Worm (Caenorhabditis elegans) whole organism, young adult: Measurements from ENCODE around the gene F31E9.3.

ENCODE experiments used
- F23B12.7 ChIP-seq: sonication (generic microtip); optimal IDR thresholded peaks from 2 replicates; lab custom pipeline; 2017; ENCODE audit warnings: missing genetic modification characterization, mild to moderate bottlenecking, missing compliant biosample characterization, antibody characterized with exemption, moderate library complexity; ENCODE audit not compliant: insufficient read depth
- F52B5.7 ChIP-seq: sonication (generic microtip); optimal IDR thresholded peaks from 2 replicates; lab custom pipeline; 2016; ENCODE audit warnings: mild to moderate bottlenecking, missing genetic modification characterization, missing compliant biosample characterization
- F57A8.1 ChIP-seq: fragments of 200-800 bp; sonication (Bioruptor generic); optimal IDR thresholded peaks from 2 replicates; lab custom pipeline; 2018; ENCODE audit warnings: mild to moderate bottlenecking, missing genetic modification characterization, moderate library complexity, missing compliant biosample characterization
- Y56A3A.18 ChIP-seq: fragments of 200-800 bp; sonication (Bioruptor generic); IDR thresholded peaks from 2 replicates; pipeline ENCODE4 v1.3.6; 2022; ENCODE audit warnings: missing genetic modification reagents, missing genetic modification characterization, missing compliant biosample characterization
- chd-7 ChIP-seq: sonication (generic microtip); optimal IDR thresholded peaks from 2 replicates; lab custom pipeline; 2016; ENCODE audit warnings: mild to moderate bottlenecking, missing genetic modification characterization, moderate library complexity, missing compliant biosample characterization
- dox-1 ChIP-seq: fragments of 200-800 bp; sonication (Bioruptor generic); IDR thresholded peaks from 2 replicates; pipeline ENCODE4 v1.3.6; 2022; ENCODE audit warnings: missing genetic modification reagents, missing genetic modification characterization, missing compliant biosample characterization
- lsy-27 ChIP-seq: sonication (generic microtip); optimal IDR thresholded peaks from 2 replicates; lab custom pipeline; 2017; ENCODE audit warnings: missing genetic modification characterization, mild to moderate bottlenecking, missing compliant biosample characterization, antibody characterized with exemption, missing genotype, borderline replicate concordance; ENCODE audit not compliant: insufficient read depth
- mcd-1 ChIP-seq: fragments of 200-800 bp; sonication (Bioruptor generic); IDR thresholded peaks from 2 replicates; pipeline ENCODE4 v1.3.6; 2022; ENCODE audit warnings: missing genetic modification reagents, missing genetic modification characterization, missing compliant biosample characterization
- pha-4 ChIP-seq: fragments of 150-350 bp; sonication (generic microtip); optimal IDR thresholded peaks from 2 replicates; lab custom pipeline; 2014; ENCODE audit warnings: missing biosample characterization, missing genetic modification reagents, missing genetic modification characterization
- snpc-4 ChIP-seq, 5 experiments: fragments of 150-350 bp in 1 of 5; sonication (generic microtip) in 4 of 5; optimal IDR thresholded peaks; 2 replicates each; lab custom pipeline; 2014 to 2018; ENCODE audit warnings: missing genetic modification characterization in 5 of 5, missing biosample characterization in 3 of 5, antibody characterized with exemption in 2 of 5, mild to moderate bottlenecking in 2 of 5, missing compliant biosample characterization in 2 of 5, missing genotype in 2 of 5, moderate library complexity in 2 of 5, missing genetic modification reagents in 1 of 5
- tbx-9 ChIP-seq: sonication (generic microtip); optimal IDR thresholded peaks from 2 replicates; lab custom pipeline; 2016; ENCODE audit warnings: borderline replicate concordance, missing genetic modification characterization, inconsistent platforms, missing compliant biosample characterization
- ztf-22 ChIP-seq: fragments of 200-800 bp; sonication (Bioruptor generic); optimal IDR thresholded peaks from 2 replicates; lab custom pipeline; 2018; ENCODE audit warnings: mild to moderate bottlenecking, missing genetic modification characterization, moderate library complexity, missing compliant biosample characterization

DNA sequence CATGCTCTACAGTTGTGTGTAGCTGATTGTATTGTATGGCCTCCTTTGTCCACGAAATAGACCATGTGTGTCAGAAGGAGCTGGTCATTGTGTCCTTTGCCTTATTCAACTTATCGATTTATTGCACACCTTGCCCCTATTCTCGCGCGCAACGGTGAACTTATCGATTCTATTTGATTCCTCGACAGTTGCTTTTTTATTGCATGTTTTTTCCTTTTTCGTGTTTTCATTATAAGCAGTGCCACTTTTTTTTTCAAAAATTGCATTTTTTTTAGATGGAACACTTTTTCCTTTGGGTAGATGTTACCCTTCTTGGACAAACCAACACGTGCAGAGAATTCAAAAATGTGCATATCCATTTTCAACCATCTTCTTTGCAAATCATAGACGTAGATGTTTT is 49.1 kb upstream of the F31E9.3 start, which contains the start of gene K10G4.10:
- no peak for TF ChIP-seq snpc-4 (GFP tag; optimal IDR thresholded peaks at IDR 0.05; lab: Kevin White, UChicago)
- no peak for TF ChIP-seq snpc-4 (tag; optimal IDR thresholded peaks at IDR 0.05; lab: Kevin White, UChicago)
- no peak for TF ChIP-seq dox-1 (GFP tag; lab: Robert Waterston, UW)
- no peak for TF ChIP-seq chd-7 (tag; lab: Kevin White, UChicago)
- TF ChIP-seq F57A8.1 (GFP tag; lab: Kevin White, UChicago), result no peak
- no peak for TF ChIP-seq lsy-27
- TF ChIP-seq ztf-22, result no peak
- no peak for TF ChIP-seq F23B12.7 (tag; lab: Kevin White, UChicago)
- TF ChIP-seq mcd-1 (GFP tag; lab: Robert Waterston, UW), result no peak
- no peak for TF ChIP-seq Y56A3A.18 (GFP tag; lab: Robert Waterston, UW)
- no peak for TF ChIP-seq tbx-9
- TF ChIP-seq F52B5.7, result no peak
- TF ChIP-seq pha-4 (tag; lab: Kevin White, UChicago), result no peak
